Fruit fly (Drosophila melanogaster) whole organism, pupa: ENCODE measurements around the gene Alp11.

ENCODE experiments used
- CG10348 ChIP-seq: fragments of 200-800 bp; sonication (Bioruptor generic); IDR thresholded peaks from 2 replicates; pipeline ENCODE4 v1.3.6; 2022; ENCODE audit warnings: missing biosample characterization, missing genetic modification characterization
- CG12605 ChIP-seq: fragments of 200-800 bp; sonication (Bioruptor generic); IDR thresholded peaks from 2 replicates; pipeline ENCODE4 v1.3.6; 2022; ENCODE audit warnings: missing biosample characterization, missing genetic modification characterization
- CG13204 ChIP-seq: fragments of 200-800 bp; sonication (Bioruptor generic); optimal IDR thresholded peaks from 2 replicates; lab custom pipeline; 2018; ENCODE audit warnings: missing biosample characterization, mild to moderate bottlenecking, missing genetic modification characterization, moderate library complexity
- CG14655 ChIP-seq: fragments of 200-800 bp; sonication (Bioruptor generic); optimal IDR thresholded peaks from 3 replicates; lab custom pipeline; 2017; ENCODE audit warnings: mild to moderate bottlenecking, missing biosample characterization, missing genetic modification reagents, missing genetic modification characterization
- CG15710 ChIP-seq: fragments of 200-800 bp; sonication (Bioruptor generic); optimal IDR thresholded peaks from 2 replicates; lab custom pipeline; 2018; ENCODE audit warnings: missing biosample characterization, mild to moderate bottlenecking, missing genetic modification characterization, moderate library complexity
- CG17806 ChIP-seq: fragments of 200-800 bp; sonication (Bioruptor generic); optimal IDR thresholded peaks from 2 replicates; lab custom pipeline; 2018; ENCODE audit warnings: missing biosample characterization, mild to moderate bottlenecking, missing genetic modification characterization, moderate library complexity
- CG32121 ChIP-seq: fragments of 200-800 bp; sonication (Bioruptor generic); IDR thresholded peaks from 2 replicates; pipeline ENCODE4 v1.3.6; 2022; ENCODE audit warnings: missing biosample characterization, missing genetic modification characterization
- CG34367 ChIP-seq: fragments of 200-800 bp; sonication (Bioruptor generic); optimal IDR thresholded peaks from 2 replicates; lab custom pipeline; 2018; ENCODE audit warnings: missing biosample characterization, mild to moderate bottlenecking, missing genetic modification characterization
- CG4496 ChIP-seq: fragments of 200-800 bp; sonication (Bioruptor generic); IDR thresholded peaks from 3 replicates; pipeline ENCODE4 v1.3.6; 2022; ENCODE audit warnings: missing biosample characterization, missing genetic modification characterization
- CG8159 ChIP-seq: fragments of 200-800 bp; sonication (Bioruptor generic); optimal IDR thresholded peaks from 3 replicates; lab custom pipeline; 2018; ENCODE audit warnings: missing biosample characterization, mild to moderate bottlenecking, missing genetic modification characterization, moderate library complexity
- CG8301 ChIP-seq: fragments of 200-800 bp; sonication (Bioruptor generic); optimal IDR thresholded peaks from 2 replicates; lab custom pipeline; 2018; ENCODE audit warnings: missing biosample characterization, mild to moderate bottlenecking, missing genetic modification characterization
- CG9948 ChIP-seq: fragments of 200-800 bp; sonication (Bioruptor generic); optimal IDR thresholded peaks from 2 replicates; lab custom pipeline; 2018; ENCODE audit warnings: missing biosample characterization, mild to moderate bottlenecking, missing genetic modification characterization, moderate library complexity
- D1 ChIP-seq: fragments of 200-800 bp; sonication (Bioruptor generic); optimal IDR thresholded peaks from 2 replicates; lab custom pipeline; 2018; ENCODE audit warnings: missing biosample characterization, mild to moderate bottlenecking, missing genetic modification characterization, moderate library complexity
- EcR ChIP-seq: fragments of 200-800 bp; sonication (Bioruptor generic); optimal IDR thresholded peaks from 3 replicates; lab custom pipeline; 2019; ENCODE audit warnings: missing biosample characterization, missing genetic modification characterization, mild to moderate bottlenecking, moderate library complexity, missing genetic modification reagents
- Ets98B ChIP-seq: fragments of 200-800 bp; sonication (Bioruptor generic); IDR thresholded peaks from 2 replicates; pipeline ENCODE4 v1.3.6; 2022; ENCODE audit warnings: missing biosample characterization, missing genetic modification characterization
- Pif1A ChIP-seq: fragments of 200-800 bp; sonication (Bioruptor generic); optimal IDR thresholded peaks from 3 replicates; lab custom pipeline; 2016; ENCODE audit warnings: missing biosample characterization, missing genetic modification characterization
- Pif1B ChIP-seq: fragments of 200-800 bp; sonication (Bioruptor generic); optimal IDR thresholded peaks from 3 replicates; lab custom pipeline; 2016; ENCODE audit warnings: missing biosample characterization, missing genetic modification characterization
- Snoo ChIP-seq: fragments of 200-800 bp; sonication (Bioruptor generic); optimal IDR thresholded peaks from 3 replicates; lab custom pipeline; 2017; ENCODE audit warnings: missing biosample characterization, mild to moderate bottlenecking, missing genetic modification characterization, inconsistent platforms
- fd96Ca ChIP-seq: fragments of 200-800 bp; sonication (Bioruptor generic); IDR thresholded peaks from 3 replicates; pipeline ENCODE4 v1.3.6; 2022; ENCODE audit warnings: missing biosample characterization, missing genetic modification characterization
- gl ChIP-seq: fragments of 200-800 bp; sonication (Bioruptor generic); optimal IDR thresholded peaks from 2 replicates; lab custom pipeline; 2018; ENCODE audit warnings: missing biosample characterization, mild to moderate bottlenecking, missing genetic modification characterization
- rn ChIP-seq: fragments of 200-800 bp; sonication (Bioruptor generic); IDR thresholded peaks from 2 replicates; pipeline ENCODE4 v1.3.6; 2022; ENCODE audit warnings: missing biosample characterization, missing genetic modification characterization

The Alp11 gene

DNA sequence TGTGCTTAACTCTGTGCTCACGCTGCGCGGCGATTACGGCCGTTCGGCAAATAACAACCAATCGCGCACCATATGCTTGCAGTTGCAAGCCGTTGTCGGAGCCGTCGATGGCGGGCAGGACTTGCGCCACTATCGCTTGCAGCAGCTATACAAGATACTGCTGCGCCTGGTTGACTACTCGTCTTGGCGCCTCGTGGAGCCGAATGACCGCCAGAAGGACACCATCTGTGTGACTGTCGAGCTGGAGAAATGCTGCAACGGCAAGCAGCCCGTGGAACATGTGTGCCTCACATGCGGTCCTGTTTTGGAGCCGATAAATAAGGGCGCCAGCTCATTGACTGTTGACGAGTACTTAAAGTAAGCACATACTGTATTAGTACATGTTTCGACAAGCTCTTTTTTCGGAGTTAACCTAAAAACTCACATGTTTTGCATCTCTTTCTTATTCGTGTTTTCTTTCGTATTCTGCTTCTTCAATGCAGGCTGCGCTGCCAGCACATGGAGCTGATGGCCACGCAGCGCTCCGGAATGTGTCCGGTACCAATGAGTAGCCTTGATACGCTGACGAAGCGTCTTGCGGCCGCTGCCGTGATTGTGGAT, 3.6 kb upstream of the Alp11 start:
- TF ChIP-seq CG12605 (GFP tag; lab: Robert Waterston, UW) = no peak
- TF ChIP-seq EcR (GFP tag; lab: Kevin White, UChicago) = no peak
- TF ChIP-seq CG9948 = no peak
- no peak for TF ChIP-seq D1 (tag; lab: Kevin White, UChicago)
- TF ChIP-seq Snoo = no peak
- no peak for TF ChIP-seq CG10348 (GFP tag; lab: Robert Waterston, UW)

dm6 chrX:15591721-15592491, 4.4 kb downstream of the Alp11 start:
- TF ChIP-seq CG14655 = no peak
- TF ChIP-seq gl = no peak
- 0 out of 3 replicates have a peak, but pooled peaks have one; percentile 42 for TF ChIP-seq CG4496 (GFP tag; lab: Robert Waterston, UW)
- no peak for TF ChIP-seq Pif1B (GFP tag; lab: Kevin White, UChicago)
- no peak for TF ChIP-seq Ets98B (GFP tag; lab: Robert Waterston, UW)
- TF ChIP-seq D1 (tag; lab: Kevin White, UChicago) = no peak
- TF ChIP-seq CG13204 (GFP tag; lab: Kevin White, UChicago) = no peak
- no peak for TF ChIP-seq Snoo
- TF ChIP-seq CG8301 (tag; lab: Kevin White, UChicago) = no peak
- no peak for TF ChIP-seq rn (GFP tag; lab: Robert Waterston, UW)
- TF ChIP-seq CG8159 (tag; lab: Kevin White, UChicago) = no peak
- TF ChIP-seq CG15710 (tag; lab: Kevin White, UChicago) = no peak
- TF ChIP-seq CG12605 (GFP tag; lab: Robert Waterston, UW) = no peak
- TF ChIP-seq CG9948 = no peak
- TF ChIP-seq EcR (GFP tag; lab: Kevin White, UChicago) = peak; percentile 66
- no peak for TF ChIP-seq CG10348 (GFP tag; lab: Robert Waterston, UW)
- no peak for TF ChIP-seq CG17806 (tag; lab: Kevin White, UChicago)
- TF ChIP-seq CG32121 = no peak

DNA sequence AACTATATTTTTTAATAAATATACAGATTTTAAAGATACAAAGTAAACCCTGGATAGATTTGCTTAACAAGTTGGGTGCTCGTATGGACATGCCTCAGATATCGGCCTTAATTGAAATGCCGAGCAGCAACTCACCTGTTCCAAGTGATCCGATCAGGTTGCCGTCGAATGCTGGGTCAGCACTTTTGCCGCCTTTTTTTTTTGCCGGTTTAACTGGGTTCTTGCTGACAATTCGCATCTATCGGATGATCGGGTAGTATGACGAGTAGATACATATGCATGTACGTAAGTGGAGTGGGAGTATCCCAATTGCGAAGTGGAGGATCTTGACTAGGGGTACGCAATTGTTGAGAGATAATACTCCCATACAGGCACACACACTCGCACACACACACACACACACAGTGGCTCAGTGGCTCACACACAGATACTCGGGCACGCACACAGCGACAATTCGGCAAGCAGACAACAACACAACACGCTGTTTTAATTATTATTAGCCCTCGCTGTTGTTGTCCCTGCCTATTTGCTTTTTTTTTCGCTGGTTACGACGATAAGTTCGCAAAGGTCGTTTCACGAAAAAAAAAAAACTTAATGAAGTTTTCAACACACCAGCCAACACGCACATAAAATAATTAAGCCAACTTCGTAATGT, 5.4 kb downstream of the Alp11 start:
- TF ChIP-seq Snoo (no peak), CG17806 (tag; lab: Kevin White, UChicago) (no peak), EcR (GFP tag; lab: Kevin White, UChicago) (peak; percentile 33), CG14655 (no peak), Pif1B (GFP tag; lab: Kevin White, UChicago) (no peak)

DNA sequence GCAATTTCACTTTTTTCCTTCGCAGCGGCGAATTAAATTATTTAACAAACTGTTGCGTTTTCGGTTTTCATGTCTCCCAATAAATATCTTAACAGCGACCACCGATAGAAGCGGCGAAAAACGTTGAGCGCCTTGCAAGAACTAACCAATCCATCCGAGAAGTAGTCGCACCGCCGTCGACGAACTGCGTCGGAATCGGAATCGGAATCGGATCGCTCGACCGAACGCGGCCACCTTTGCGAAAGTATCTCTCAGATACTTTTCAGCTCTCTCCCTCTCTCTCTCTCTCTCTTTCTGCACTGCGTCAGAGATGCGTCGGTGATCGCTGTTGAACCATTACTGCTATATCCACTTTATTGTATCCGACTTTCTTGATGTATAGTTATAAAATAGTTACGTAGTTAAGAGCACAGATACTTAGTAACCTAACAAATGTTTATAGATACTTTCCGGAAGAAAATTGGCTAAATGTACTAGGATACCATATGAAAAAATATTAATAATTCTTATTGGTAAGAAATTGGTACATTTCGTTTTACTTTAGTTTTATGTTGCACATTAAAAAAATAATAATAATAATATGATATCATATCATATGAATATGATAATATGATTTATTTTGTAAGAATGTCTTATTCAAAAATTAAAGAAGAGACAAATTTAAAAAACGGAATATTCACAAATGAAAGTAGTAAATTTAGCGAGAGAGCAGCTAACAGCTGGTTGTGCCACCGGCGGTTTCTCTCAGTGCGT, 6.1 kb downstream of the Alp11 start, which contains the start of gene Chsy:
TSS of gene Chsy (minus strand) at position 58 of the 753 bp plus-strand sequence.
- peak; percentile 53 for TF ChIP-seq CG14655
- TF ChIP-seq CG32121 = peak; percentile 15; the same call in 1 of the 2 replicates
- no peak for TF ChIP-seq CG34367 (tag; lab: Kevin White, UChicago)
- no peak for TF ChIP-seq Snoo
- TF ChIP-seq EcR (GFP tag; lab: Kevin White, UChicago) = no peak
- TF ChIP-seq CG9948 = no peak
- TF ChIP-seq CG13204 (GFP tag; lab: Kevin White, UChicago) = peak; percentile 2
- TF ChIP-seq Pif1B (GFP tag; lab: Kevin White, UChicago) = no peak
- peak; percentile 13; the same call in 1 of the 3 replicates for TF ChIP-seq fd96Ca (GFP tag; lab: Robert Waterston, UW)
- peak; percentile 1 for TF ChIP-seq CG15710 (tag; lab: Kevin White, UChicago)
- no peak for TF ChIP-seq CG8301 (tag; lab: Kevin White, UChicago)
- TF ChIP-seq CG12605 (GFP tag; lab: Robert Waterston, UW) = peak; percentile 37; the same call in 1 of the 2 replicates
- no peak for TF ChIP-seq gl
- TF ChIP-seq CG8159 (tag; lab: Kevin White, UChicago) = peak; percentile 24
- no peak for TF ChIP-seq Pif1A (GFP tag; lab: Kevin White, UChicago)
- TF ChIP-seq CG4496 (GFP tag; lab: Robert Waterston, UW) = 0 out of 3 replicates have a peak, but pooled peaks have one; percentile 47
- TF ChIP-seq Ets98B (GFP tag; lab: Robert Waterston, UW) = peak; percentile 14
- peak; percentile 3 for TF ChIP-seq D1 (tag; lab: Kevin White, UChicago)
- TF ChIP-seq, all 21 proteins: peak for 10

DNA sequence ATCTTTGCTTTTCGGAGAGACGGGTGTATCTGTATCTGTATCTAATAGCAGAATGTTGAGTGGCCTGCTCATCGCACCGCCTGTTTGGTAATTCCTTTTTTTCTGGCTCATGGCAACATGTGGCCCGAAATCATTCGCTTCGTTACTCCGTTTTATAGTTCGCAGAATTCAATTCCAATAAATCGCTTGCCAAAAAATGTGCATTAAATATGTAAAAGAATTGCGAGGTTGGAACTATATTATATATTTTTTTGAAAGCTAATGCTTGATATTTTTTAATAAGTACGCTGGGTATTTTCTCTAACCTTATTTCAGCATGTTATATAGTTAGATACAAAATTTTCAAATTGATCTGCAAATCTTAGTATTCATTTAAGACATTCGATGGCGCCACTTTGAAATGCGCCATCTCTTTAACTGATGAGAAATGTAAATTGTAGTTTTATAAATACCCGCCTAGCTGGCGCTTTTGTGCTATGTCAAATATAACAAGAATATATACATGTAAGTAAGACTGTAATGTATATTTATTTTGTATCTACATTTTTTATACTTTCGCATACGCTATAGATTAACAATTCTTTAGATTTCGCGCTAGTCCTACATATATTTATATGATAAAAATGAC, 6.8 kb downstream of the Alp11 start:
- TF ChIP-seq CG14655 (no peak), CG34367 (tag; lab: Kevin White, UChicago) (no peak), CG4496 (GFP tag; lab: Robert Waterston, UW) (0 out of 3 replicates have a peak, but pooled peaks have one; percentile 4), CG10348 (GFP tag; lab: Robert Waterston, UW) (no peak), D1 (tag; lab: Kevin White, UChicago) (no peak), Ets98B (GFP tag; lab: Robert Waterston, UW) (peak; percentile 1; the same call in 1 of the 2 replicates)
